Fruit fly (Drosophila melanogaster) whole organism, wandering third instar larva: ENCODE data around the gene CG6415.

Experiments used
- Hr78 ChIP-seq: fragments of >200 bp; optimal IDR thresholded peaks from 2 replicates; lab custom pipeline; 2017; ENCODE audit warnings: missing biosample characterization, missing genetic modification characterization
- h ChIP-seq: fragments of 200-800 bp; sonication (Bioruptor generic); optimal IDR thresholded peaks from 3 replicates; lab custom pipeline; 2016; ENCODE audit warnings: missing biosample characterization, mild to moderate bottlenecking, missing genetic modification characterization

DNA sequence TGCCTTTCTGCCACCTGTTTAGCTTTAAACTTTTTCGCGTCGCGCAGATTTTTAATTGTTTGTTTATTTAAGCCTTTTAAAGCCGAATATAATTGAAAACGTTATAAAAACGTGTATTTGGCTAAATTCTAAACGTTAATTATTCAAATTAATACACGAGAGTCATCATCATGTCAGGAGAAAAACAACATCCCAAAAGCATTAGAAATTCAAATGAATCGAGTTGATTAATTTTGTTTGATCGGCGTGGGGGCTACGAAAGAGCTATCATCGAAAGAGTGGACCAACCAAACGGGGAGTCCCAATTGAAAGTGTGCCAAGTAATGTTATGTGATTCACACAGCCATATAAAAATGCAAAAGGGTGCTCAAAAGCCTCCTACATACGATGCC, 15.6 kb upstream of the CG6415 start:
- TF ChIP-seq Hr78: no peak
- TF ChIP-seq h (GFP tag; lab: Kevin White, UChicago): no peak
